Worm (Caenorhabditis elegans): ENCODE results near the gene mbf-1.

Gene mbf-1

ce11 chrIV:11522225-11522952 is 42.2 kb upstream of the mbf-1 start:
- peak in 1 of 2 experiments; percentile 66 for TF ChIP-seq mdl-1 (tag; optimal IDR thresholded peaks at IDR 0.05)
- TF ChIP-seq Y116A8C.19 (tag; optimal IDR thresholded peaks at IDR 0.05; ENCODE audit: borderline replicate concordance), result no peak
- no peak for TF ChIP-seq pag-3 (tag; optimal IDR thresholded peaks at IDR 0.05; ENCODE audit: borderline replicate concordance, insufficient read depth)
- TF ChIP-seq nhr-77 (tag; optimal IDR thresholded peaks at IDR 0.05), result peak; percentile 58
- TF ChIP-seq lin-14 (GFP tag; optimal IDR thresholded peaks at IDR 0.05), result peak; percentile 95
- TF ChIP-seq nhr-71 (tag; optimal IDR thresholded peaks at IDR 0.05), result peak; percentile 90
- TF ChIP-seq lin-15B (tag; optimal IDR thresholded peaks at IDR 0.05), result peak; percentile 50
- TF ChIP-seq swsn-7 (tag; optimal IDR thresholded peaks at IDR 0.05), result peak; percentile 79
- peak; percentile 68 for TF ChIP-seq aly-2 (tag; optimal IDR thresholded peaks at IDR 0.05)
- TF ChIP-seq lin-35 (GFP tag; optimal IDR thresholded peaks at IDR 0.05), result peak; percentile 28 to 79
- no peak for TF ChIP-seq snpc-4 (tag; optimal IDR thresholded peaks at IDR 0.05)
- TF ChIP-seq sptf-1 (tag; optimal IDR thresholded peaks at IDR 0.05), result no peak
- peak; percentile 70 for TF ChIP-seq nhr-19 (GFP tag; conservative IDR thresholded peaks at IDR 0.05)
- TF ChIP-seq nhr-12 (tag; optimal IDR thresholded peaks at IDR 0.05), result no peak
- no peak for TF ChIP-seq aha-1 (tag; optimal IDR thresholded peaks at IDR 0.05)
- peak; percentile 4 for TF ChIP-seq vab-15 (tag; optimal IDR thresholded peaks at IDR 0.05)
- TF ChIP-seq grh-1 (GFP tag; IDR thresholded peaks at IDR 0.05), result peak; percentile 25; the same call in 1 of the 2 replicates
- TF ChIP-seq nhr-90 (tag; optimal IDR thresholded peaks at IDR 0.05; ENCODE audit: poor library complexity), result peak; percentile 48
- peak; percentile 70 for TF ChIP-seq nhr-11 (tag; optimal IDR thresholded peaks at IDR 0.05)
- TF ChIP-seq unc-86 (tag; optimal IDR thresholded peaks at IDR 0.05), result peak; percentile 39
- TF ChIP-seq unc-130 (tag; optimal IDR thresholded peaks at IDR 0.05), result peak; percentile 49
- peak; percentile 79 for TF ChIP-seq tbx-2 (tag; optimal IDR thresholded peaks at IDR 0.05)
- TF ChIP-seq fkh-10 (GFP tag; optimal IDR thresholded peaks at IDR 0.05), result peak; percentile 27
- TF ChIP-seq ztf-4 (tag; optimal IDR thresholded peaks at IDR 0.05), result peak; percentile 71
- peak; percentile 37 for TF ChIP-seq C16A3.4 (tag; optimal IDR thresholded peaks at IDR 0.05)
- no peak for TF ChIP-seq lin-39 (tag; optimal IDR thresholded peaks at IDR 0.05)
- TF ChIP-seq hlh-4 (tag; optimal IDR thresholded peaks at IDR 0.05), result no peak
- peak; percentile 29 for TF ChIP-seq mef-2 (tag; optimal IDR thresholded peaks at IDR 0.05)
- peak; percentile 98 for TF ChIP-seq mep-1 (tag; optimal IDR thresholded peaks at IDR 0.05)
- TF ChIP-seq ama-1 (optimal IDR thresholded peaks at IDR 0.05), result peak; percentile 73
- TF ChIP-seq nhr-28 (tag; optimal IDR thresholded peaks at IDR 0.05), result no peak
- peak; percentile 63 for TF ChIP-seq irx-1 (tag; optimal IDR thresholded peaks at IDR 0.05)
- TF ChIP-seq fkh-4 (tag; optimal IDR thresholded peaks at IDR 0.05; ENCODE audit: borderline replicate concordance), result no peak
- TF ChIP-seq egl-27 (tag; optimal IDR thresholded peaks at IDR 0.05), result peak in 1 of 2 experiments; percentile 32
- TF ChIP-seq elt-2 (tag; optimal IDR thresholded peaks at IDR 0.05), result peak; percentile 27
- no peak for TF ChIP-seq ceh-90 (tag; optimal IDR thresholded peaks at IDR 0.05)
- peak; percentile 86 for TF ChIP-seq snu-23 (GFP tag; optimal IDR thresholded peaks at IDR 0.05)
- no peak for TF ChIP-seq C04F5.9 (tag; optimal IDR thresholded peaks at IDR 0.05)
- no peak for TF ChIP-seq alr-1 (tag; optimal IDR thresholded peaks at IDR 0.05; ENCODE audit: borderline replicate concordance)
- peak; percentile 35 for TF ChIP-seq pax-3 (tag; optimal IDR thresholded peaks at IDR 0.05)
- peak; percentile 26 to 67 (median 37) for TF ChIP-seq ceh-82 (tag; optimal IDR thresholded peaks at IDR 0.05)
- no peak; the same call in 1 of the 2 replicates for TF ChIP-seq ceh-88 (GFP tag; IDR thresholded peaks at IDR 0.05)
- no peak for TF ChIP-seq tlp-1 (tag; optimal IDR thresholded peaks at IDR 0.05)
- no peak for TF ChIP-seq ztf-11 (tag; optimal IDR thresholded peaks at IDR 0.05)
- peak; percentile 68 for TF ChIP-seq skn-1 (tag; optimal IDR thresholded peaks at IDR 0.05)
- no peak for TF ChIP-seq unc-98 (GFP tag; IDR thresholded peaks at IDR 0.05)
- TF ChIP-seq nhr-76 (tag; optimal IDR thresholded peaks at IDR 0.05), result no peak
- TF ChIP-seq ceh-8 (GFP tag; optimal IDR thresholded peaks at IDR 0.05), result peak; percentile 48
- peak; percentile 57 for TF ChIP-seq dsc-1 (tag; optimal IDR thresholded peaks at IDR 0.05)
- TF ChIP-seq unc-62 (GFP tag; optimal IDR thresholded peaks at IDR 0.05), result no peak
- no peak for TF ChIP-seq unc-30 (tag; optimal IDR thresholded peaks at IDR 0.05)
- no peak for TF ChIP-seq pqm-1 (tag; optimal IDR thresholded peaks at IDR 0.05)

Data from whole organism, L1 larva.